Fruit fly (Drosophila melanogaster) whole organism, embryonic: Measurements from ENCODE around the gene Rnp4F.

Source experiments
- Asciz ChIP-seq: fragments of 200-800 bp; sonication (Bioruptor generic); optimal IDR thresholded peaks from 2 replicates; lab custom pipeline; 2017; ENCODE audit warnings: missing biosample characterization, mild to moderate bottlenecking, missing genetic modification characterization, missing genetic modification reagents
- CG1024 ChIP-seq: fragments of 200-800 bp; sonication (Bioruptor generic); IDR thresholded peaks from 2 replicates; pipeline ENCODE4 v1.3.6; 2022; ENCODE audit warnings: missing biosample characterization, missing genetic modification characterization
- CG10462 ChIP-seq: fragments of 200-800 bp; sonication (Bioruptor generic); optimal IDR thresholded peaks from 2 replicates; lab custom pipeline; 2016; ENCODE audit warnings: missing biosample characterization, missing genetic modification characterization
- CG11085 ChIP-seq: fragments of 200-800 bp; sonication (Bioruptor generic); IDR thresholded peaks from 2 replicates; pipeline ENCODE4 v1.3.6; 2022; ENCODE audit warnings: missing biosample characterization, missing genetic modification characterization
- CG12104 ChIP-seq: fragments of 200-800 bp; sonication (Bioruptor generic); optimal IDR thresholded peaks from 3 replicates; lab custom pipeline; 2016; ENCODE audit warnings: missing biosample characterization, missing genetic modification characterization
- CG12391 ChIP-seq: fragments of 200-800 bp; sonication (Bioruptor generic); optimal IDR thresholded peaks from 3 replicates; lab custom pipeline; 2018; ENCODE audit warnings: missing biosample characterization, mild to moderate bottlenecking, missing genetic modification characterization, moderate library complexity
- CG12942 ChIP-seq: fragments of 200-800 bp; sonication (Bioruptor generic); optimal IDR thresholded peaks from 3 replicates; lab custom pipeline; 2016; ENCODE audit warnings: missing biosample characterization, missing genetic modification characterization
- CG15269 ChIP-seq: fragments of 200-800 bp; sonication (Bioruptor generic); optimal IDR thresholded peaks from 2 replicates; lab custom pipeline; 2018; ENCODE audit warnings: missing biosample characterization, mild to moderate bottlenecking, missing genetic modification characterization, moderate library complexity
- CG15514 ChIP-seq: fragments of 200-800 bp; sonication (Bioruptor generic); optimal IDR thresholded peaks from 3 replicates; lab custom pipeline; 2017; ENCODE audit warnings: missing biosample characterization, missing genetic modification characterization, mild to moderate bottlenecking, moderate library complexity, missing genetic modification reagents
- CG15601 ChIP-seq: fragments of 200-800 bp; sonication (Bioruptor generic); optimal IDR thresholded peaks from 3 replicates; lab custom pipeline; 2019; ENCODE audit warnings: missing biosample characterization, mild to moderate bottlenecking, missing genetic modification characterization, moderate library complexity
- CG1647 ChIP-seq: fragments of 200-800 bp; sonication (Bioruptor generic); optimal IDR thresholded peaks from 3 replicates; lab custom pipeline; 2016; ENCODE audit warnings: missing biosample characterization, missing genetic modification characterization
- CG16813 ChIP-seq: fragments of 200-800 bp; sonication (Bioruptor generic); IDR thresholded peaks from 3 replicates; pipeline ENCODE4 v1.3.6; 2022; ENCODE audit warnings: missing biosample characterization, missing genetic modification characterization; ENCODE audit not compliant: partially characterized antibody
- CG17186 ChIP-seq: fragments of 200-800 bp; sonication (Bioruptor generic); optimal IDR thresholded peaks from 3 replicates; lab custom pipeline; 2017; ENCODE audit warnings: missing biosample characterization, missing genetic modification reagents, missing genetic modification characterization
- CG18476 ChIP-seq: fragments of 200-800 bp; sonication (Bioruptor generic); optimal IDR thresholded peaks from 2 replicates; lab custom pipeline; 2016; ENCODE audit warnings: missing biosample characterization, mild to moderate bottlenecking, missing genetic modification characterization
- CG30403 ChIP-seq: fragments of 200-800 bp; sonication (Bioruptor generic); optimal IDR thresholded peaks from 3 replicates; lab custom pipeline; 2016; ENCODE audit warnings: missing biosample characterization, missing genetic modification characterization
- CG34224 ChIP-seq: fragments of 200-800 bp; sonication (Bioruptor generic); IDR thresholded peaks from 3 replicates; pipeline ENCODE4 v1.3.6; 2022; ENCODE audit warnings: missing biosample characterization, missing genetic modification characterization; ENCODE audit not compliant: partially characterized antibody
- CG34422 ChIP-seq: fragments of 200-800 bp; sonication (Bioruptor generic); IDR thresholded peaks from 3 replicates; pipeline ENCODE4 v1.3.6; 2022; ENCODE audit warnings: missing biosample characterization, missing genetic modification characterization
- CG4360 ChIP-seq: fragments of 200-800 bp; sonication (Bioruptor generic); IDR thresholded peaks from 2 replicates; pipeline ENCODE4 v1.3.6; 2022; ENCODE audit warnings: missing biosample characterization, missing genetic modification characterization
- CG43689 ChIP-seq: fragments of 200-800 bp; sonication (Bioruptor generic); IDR thresholded peaks from 2 replicates; pipeline ENCODE4 v1.3.6; 2022; ENCODE audit warnings: missing biosample characterization, missing genetic modification characterization
- CG4617 ChIP-seq: fragments of 200-800 bp; sonication (Bioruptor generic); optimal IDR thresholded peaks from 3 replicates; lab custom pipeline; 2016; ENCODE audit warnings: missing biosample characterization, missing genetic modification characterization, borderline replicate concordance
- CG4730 ChIP-seq: fragments of 200-800 bp; sonication (Bioruptor generic); IDR thresholded peaks from 2 replicates; pipeline ENCODE4 v1.3.6; 2022; ENCODE audit warnings: missing biosample characterization, missing genetic modification characterization
- CG5180 ChIP-seq: fragments of 200-800 bp; sonication (Bioruptor generic); optimal IDR thresholded peaks from 3 replicates; lab custom pipeline; 2017; ENCODE audit warnings: missing biosample characterization, missing genetic modification characterization, mild to moderate bottlenecking, moderate library complexity, missing genetic modification reagents
- CG6175 ChIP-seq: fragments of 200-800 bp; sonication (Bioruptor generic); IDR thresholded peaks from 3 replicates; pipeline ENCODE4 v1.3.6; 2022; ENCODE audit warnings: missing biosample characterization, missing genetic modification characterization
- CG6254 ChIP-seq: fragments of 200-800 bp; sonication (Bioruptor generic); optimal IDR thresholded peaks from 3 replicates; lab custom pipeline; 2017; ENCODE audit warnings: mild to moderate bottlenecking, missing biosample characterization, missing genetic modification reagents, missing genetic modification characterization
- CG6813 ChIP-seq: fragments of 200-800 bp; sonication (Bioruptor generic); optimal IDR thresholded peaks from 2 replicates; lab custom pipeline; 2017; ENCODE audit warnings: missing biosample characterization, missing genetic modification characterization, mild to moderate bottlenecking, moderate library complexity, missing genetic modification reagents
- CG7963 ChIP-seq: fragments of 200-800 bp; sonication (Bioruptor generic); IDR thresholded peaks from 3 replicates; pipeline ENCODE4 v1.3.6; 2022; ENCODE audit warnings: missing biosample characterization, missing genetic modification characterization; ENCODE audit not compliant: partially characterized antibody
- CG8359 ChIP-seq: fragments of 200-800 bp; sonication (Bioruptor generic); optimal IDR thresholded peaks from 2 replicates; lab custom pipeline; 2017; ENCODE audit warnings: missing biosample characterization, mild to moderate bottlenecking, missing genetic modification characterization, borderline replicate concordance
- CG9797 ChIP-seq: fragments of 200-800 bp; sonication (Bioruptor generic); optimal IDR thresholded peaks from 3 replicates; lab custom pipeline; 2018; ENCODE audit warnings: missing biosample characterization, mild to moderate bottlenecking, missing genetic modification characterization
- CkIIα-i1 ChIP-seq: fragments of 200-800 bp; sonication (Bioruptor generic); IDR thresholded peaks from 2 replicates; pipeline ENCODE4 v1.3.6; 2022; ENCODE audit warnings: missing biosample characterization, missing genetic modification characterization
- CrebB ChIP-seq: fragments of 200-800 bp; sonication (Bioruptor generic); optimal IDR thresholded peaks from 3 replicates; lab custom pipeline; 2018; ENCODE audit warnings: missing biosample characterization, mild to moderate bottlenecking, missing genetic modification characterization
- Lhr ChIP-seq: fragments of 200-800 bp; sonication (Bioruptor generic); optimal IDR thresholded peaks from 3 replicates; lab custom pipeline; 2017; ENCODE audit warnings: mild to moderate bottlenecking, missing biosample characterization, missing genetic modification reagents, missing genetic modification characterization
- Mad ChIP-seq: fragments of 200-800 bp; sonication (Bioruptor generic); optimal IDR thresholded peaks from 2 replicates; lab custom pipeline; 2016; ENCODE audit warnings: missing biosample characterization, missing genetic modification characterization
- Pdp1 ChIP-seq, 2 experiments: fragments of 200-800 bp; sonication (Bioruptor generic); optimal IDR thresholded peaks; 3 replicates each; lab custom pipeline; 2016; ENCODE audit warnings: missing biosample characterization in 2 of 2, missing genetic modification characterization in 2 of 2, mild to moderate bottlenecking in 1 of 2, moderate library complexity in 1 of 2
- Rx ChIP-seq: fragments of 200-800 bp; sonication (Bioruptor generic); IDR thresholded peaks from 2 replicates; pipeline ENCODE4 v1.3.6; 2022; ENCODE audit warnings: missing biosample characterization, missing genetic modification characterization
- Side ChIP-seq: fragments of 200-800 bp; sonication (Bioruptor generic); optimal IDR thresholded peaks from 2 replicates; lab custom pipeline; 2016; ENCODE audit warnings: missing biosample characterization, missing genetic modification characterization
- Vsx1 ChIP-seq: fragments of 200-800 bp; sonication (Bioruptor generic); optimal IDR thresholded peaks from 2 replicates; lab custom pipeline; 2017; ENCODE audit warnings: missing biosample characterization, mild to moderate bottlenecking, missing genetic modification characterization, missing genetic modification reagents
- Xbp1 ChIP-seq: fragments of 200-800 bp; sonication (Bioruptor generic); optimal IDR thresholded peaks from 3 replicates; lab custom pipeline; 2016; ENCODE audit warnings: missing biosample characterization, mild to moderate bottlenecking, missing genetic modification characterization
- cato ChIP-seq: fragments of 200-800 bp; sonication (Bioruptor generic); optimal IDR thresholded peaks from 2 replicates; lab custom pipeline; 2016; ENCODE audit warnings: missing biosample characterization, missing genetic modification characterization, borderline replicate concordance
- dan ChIP-seq: fragments of 200-800 bp; sonication (Bioruptor generic); IDR thresholded peaks from 2 replicates; pipeline ENCODE4 v1.3.6; 2022; ENCODE audit warnings: missing biosample characterization, missing genetic modification characterization
- dmrt11E ChIP-seq: fragments of 200-800 bp; sonication (Bioruptor generic); optimal IDR thresholded peaks from 3 replicates; lab custom pipeline; 2018; ENCODE audit warnings: missing biosample characterization, mild to moderate bottlenecking, missing genetic modification characterization, moderate library complexity
- eyg ChIP-seq: fragments of 200-800 bp; sonication (Bioruptor generic); optimal IDR thresholded peaks from 3 replicates; lab custom pipeline; 2016; ENCODE audit warnings: missing biosample characterization, missing genetic modification characterization
- fd64A ChIP-seq: fragments of 200-800 bp; sonication (Bioruptor generic); optimal IDR thresholded peaks from 3 replicates; lab custom pipeline; 2018; ENCODE audit warnings: missing biosample characterization, mild to moderate bottlenecking, missing genetic modification characterization
- ham ChIP-seq: fragments of 200-800 bp; sonication (Bioruptor generic); IDR thresholded peaks from 2 replicates; pipeline ENCODE4 v1.3.6; 2022; ENCODE audit warnings: missing biosample characterization, missing genetic modification characterization
- kni ChIP-seq: fragments of 200-800 bp; sonication (Bioruptor generic); optimal IDR thresholded peaks from 3 replicates; lab custom pipeline; 2017; ENCODE audit warnings: mild to moderate bottlenecking, missing biosample characterization, missing genetic modification reagents, missing genetic modification characterization
- luna ChIP-seq: fragments of 200-800 bp; sonication (Bioruptor generic); optimal IDR thresholded peaks from 2 replicates; lab custom pipeline; 2016; ENCODE audit warnings: missing biosample characterization, missing genetic modification characterization
- nau ChIP-seq: fragments of 200-800 bp; sonication (Bioruptor generic); optimal IDR thresholded peaks from 3 replicates; lab custom pipeline; 2017; ENCODE audit warnings: missing biosample characterization, mild to moderate bottlenecking, missing genetic modification characterization, missing genetic modification reagents
- salm ChIP-seq: fragments of 200-800 bp; sonication (Bioruptor generic); optimal IDR thresholded peaks from 2 replicates; lab custom pipeline; 2018; ENCODE audit warnings: missing biosample characterization, mild to moderate bottlenecking, missing genetic modification characterization
- sd ChIP-seq: fragments of 200-800 bp; sonication (Bioruptor generic); optimal IDR thresholded peaks from 3 replicates; lab custom pipeline; 2018; ENCODE audit warnings: missing biosample characterization, mild to moderate bottlenecking, missing genetic modification characterization, moderate library complexity
- sob ChIP-seq: fragments of 200-800 bp; sonication (Bioruptor generic); IDR thresholded peaks from 2 replicates; pipeline ENCODE4 v1.3.6; 2022; ENCODE audit warnings: missing biosample characterization, missing genetic modification characterization
- trem ChIP-seq: fragments of 200-800 bp; optimal IDR thresholded peaks from 3 replicates; lab custom pipeline; 2019; ENCODE audit warnings: missing biosample characterization, mild to moderate bottlenecking, missing genetic modification characterization, moderate library complexity

Gene Rnp4F

dm6 chrX:5322459-5322883, at the start of gene Rnp4F (continued):
- TF ChIP-seq CG17186 (peak; percentile 86), CkIIα-i1 (GFP tag; lab: Robert Waterston, UW) (no peak), Mad (GFP tag; lab: Kevin White, UChicago) (peak; percentile 57), trem (tag; lab: Kevin White, UChicago) (peak; percentile 35), CG12942 (GFP tag; lab: Kevin White, UChicago) (peak; percentile 61), CG34422 (GFP tag; lab: Robert Waterston, UW) (peak; percentile 84), CG12391 (tag; lab: Kevin White, UChicago) (peak; percentile 53), CG8359 (no peak), CG15269 (tag; lab: Kevin White, UChicago) (peak; percentile 11), CG6175 (0 out of 3 replicates have a peak, but pooled peaks have one; percentile 42), CG6254 (GFP tag; lab: Kevin White, UChicago) (no peak), CG11085 (peak; percentile 64), sob (GFP tag; lab: Robert Waterston, UW) (peak; percentile 78), CG1647 (GFP tag; lab: Kevin White, UChicago) (peak; percentile 65), CG15514 (GFP tag; lab: Kevin White, UChicago) (peak; percentile 56), CG4730 (GFP tag; lab: Robert Waterston, UW) (peak; percentile 42; the same call in 1 of the 2 replicates), CG43689 (GFP tag; lab: Robert Waterston, UW) (no peak), CG16813 (GFP tag; lab: Robert Waterston, UW) (peak; percentile 86), Vsx1 (GFP tag; lab: Kevin White, UChicago) (no peak), Side (GFP tag; lab: Kevin White, UChicago) (peak; percentile 66), CG18476 (no peak), CG4617 (peak; percentile 72), cato (GFP tag; lab: Kevin White, UChicago) (peak; percentile 53), Asciz (GFP tag; lab: Kevin White, UChicago) (no peak), nau (GFP tag; lab: Kevin White, UChicago) (no peak), fd64A (no peak), dmrt11E (tag; lab: Kevin White, UChicago) (no peak), CG4360 (GFP tag; lab: Robert Waterston, UW) (no peak)

dm6 chrX:5364031-5364430, 41.5 kb upstream of the Rnp4F start:
- TF ChIP-seq Pdp1 (GFP tag; optimal IDR thresholded peaks at IDR 0.05; lab: Kevin White, UChicago) (no peak), luna (GFP tag; lab: Kevin White, UChicago) (no peak), CG34224 (GFP tag; lab: Robert Waterston, UW) (no peak), sd (no peak), CG6813 (GFP tag; lab: Kevin White, UChicago) (no peak), CG9797 (GFP tag; lab: Kevin White, UChicago) (no peak), ham (GFP tag; lab: Robert Waterston, UW) (no peak), CG5180 (no peak), kni (GFP tag; lab: Kevin White, UChicago) (no peak), salm (no peak), dan (GFP tag; lab: Robert Waterston, UW) (no peak), CG7963 (GFP tag; lab: Robert Waterston, UW) (no peak), Xbp1 (GFP tag; lab: Kevin White, UChicago) (no peak), eyg (GFP tag; lab: Kevin White, UChicago) (no peak), CG30403 (GFP tag; lab: Kevin White, UChicago) (no peak), CG10462 (GFP tag; lab: Kevin White, UChicago) (no peak), CG12104 (no peak), CG1024 (no peak), Lhr (GFP tag; lab: Kevin White, UChicago) (no peak), CrebB (tag; lab: Kevin White, UChicago) (no peak), Rx (GFP tag; lab: Robert Waterston, UW) (no peak), CG15601 (tag; lab: Kevin White, UChicago) (no peak)
